Worm (Caenorhabditis elegans): ENCODE data around the gene nhr-166.

DNA sequence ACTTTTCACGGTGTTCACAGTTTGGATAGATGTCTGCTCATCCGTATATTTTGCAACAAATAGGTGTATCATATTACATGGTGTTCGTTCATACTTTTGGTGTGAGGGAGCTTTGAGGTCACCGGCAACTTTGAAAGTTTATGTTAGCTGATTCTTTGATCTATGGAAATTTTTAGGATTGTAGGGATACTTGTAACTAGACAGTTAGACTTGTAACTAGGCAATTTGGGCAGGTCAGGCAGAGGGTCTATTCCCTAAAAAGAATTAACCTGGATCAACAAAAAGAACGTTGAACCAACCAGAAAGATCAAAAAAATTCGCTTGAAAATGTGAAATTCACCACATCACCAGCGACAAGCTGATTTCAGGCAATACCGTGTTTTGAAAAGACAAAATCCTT lies 13.9 kb downstream of the nhr-166 start:
- TF ChIP-seq ztf-11 (tag; optimal IDR thresholded peaks at IDR 0.05) = no peak
- TF ChIP-seq skn-1 (tag; optimal IDR thresholded peaks at IDR 0.05) = no peak
- TF ChIP-seq fkh-10 (GFP tag; optimal IDR thresholded peaks at IDR 0.05) = no peak
- no peak for TF ChIP-seq ztf-4 (tag; optimal IDR thresholded peaks at IDR 0.05)
- no peak for TF ChIP-seq F16B12.6 (tag; optimal IDR thresholded peaks at IDR 0.05)
- no peak for TF ChIP-seq tbx-2 (tag; optimal IDR thresholded peaks at IDR 0.05)
- TF ChIP-seq swsn-7 (tag; optimal IDR thresholded peaks at IDR 0.05) = no peak
- TF ChIP-seq aly-2 (tag; optimal IDR thresholded peaks at IDR 0.05) = no peak
- TF ChIP-seq sptf-1 (tag; optimal IDR thresholded peaks at IDR 0.05) = no peak
- no peak for TF ChIP-seq unc-86 (tag; optimal IDR thresholded peaks at IDR 0.05)

Measured in whole organism, L1 larva.